Fruit fly (Drosophila melanogaster): ENCODE results near the gene Pdhb.

DNA sequence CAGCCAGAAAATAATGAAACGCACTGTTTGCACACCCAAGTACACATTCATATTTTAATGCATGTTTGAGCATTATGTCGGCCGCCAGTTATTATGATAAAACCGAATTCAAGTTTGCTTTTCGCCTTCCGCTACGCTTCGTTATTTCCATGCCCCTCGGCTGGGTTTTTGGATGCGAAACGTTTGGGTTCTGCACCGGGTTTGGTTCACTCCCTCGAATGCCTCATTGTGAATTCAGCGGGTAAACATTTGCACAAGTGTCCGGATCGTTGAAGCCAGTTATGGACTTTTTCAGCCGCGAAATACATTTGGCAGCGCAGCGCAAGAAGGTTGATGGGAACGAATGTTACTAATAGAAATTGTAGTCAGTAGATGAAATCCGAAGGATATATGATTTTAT, 41.7 kb upstream of the Pdhb start:
- TF ChIP-seq CG8478 (optimal IDR thresholded peaks at IDR 0.05) (no peak), psq (optimal IDR thresholded peaks at IDR 0.05) (no peak), usp (GFP tag; optimal IDR thresholded peaks at IDR 0.05) (no peak), Dll (optimal IDR thresholded peaks at IDR 0.05) (no peak), pan (optimal IDR thresholded peaks at IDR 0.05) (no peak)
